Fruit fly (Drosophila melanogaster) whole organism, embryonic: ENCODE measurements around the gene ninaE.

Experiments used
- Atf6 ChIP-seq: fragments of 200-800 bp; sonication (Bioruptor generic); IDR thresholded peaks from 2 replicates; pipeline ENCODE4 v1.3.6; 2022; ENCODE audit warnings: missing biosample characterization, missing genetic modification characterization
- Awh ChIP-seq: fragments of 200-800 bp; sonication (Bioruptor generic); IDR thresholded peaks from 2 replicates; pipeline ENCODE4, ENCODE4 v1.3.6; 2022; ENCODE audit warnings: missing biosample characterization, missing genetic modification characterization
- CG10959 ChIP-seq: fragments of 200-800 bp; sonication (Bioruptor generic); IDR thresholded peaks from 2 replicates; pipeline ENCODE4 v1.3.6; 2022; ENCODE audit warnings: missing biosample characterization, missing genetic modification characterization
- CG1233 ChIP-seq: fragments of 200-800 bp; sonication (Bioruptor generic); optimal IDR thresholded peaks from 4 replicates; lab custom pipeline; 2018; ENCODE audit warnings: missing biosample characterization, mild to moderate bottlenecking, missing genetic modification characterization
- CG14860 ChIP-seq: fragments of 200-800 bp; sonication (Bioruptor generic); IDR thresholded peaks from 3 replicates; pipeline ENCODE4 v1.3.6; 2022; ENCODE audit warnings: missing biosample characterization, missing genetic modification characterization; ENCODE audit not compliant: partially characterized antibody
- CG14965 ChIP-seq: fragments of 200-800 bp; sonication (Bioruptor generic); optimal IDR thresholded peaks from 2 replicates; lab custom pipeline; 2016; ENCODE audit warnings: missing biosample characterization, missing genetic modification characterization, borderline replicate concordance
- CG18619 ChIP-seq: fragments of 200-800 bp; sonication (Bioruptor generic); optimal IDR thresholded peaks from 3 replicates; lab custom pipeline; 2017; ENCODE audit warnings: missing biosample characterization, mild to moderate bottlenecking, missing genetic modification characterization
- CG18764 ChIP-seq: fragments of 200-800 bp; sonication (Bioruptor generic); optimal IDR thresholded peaks from 3 replicates; lab custom pipeline; 2016; ENCODE audit warnings: missing biosample characterization, missing genetic modification characterization
- CG31365 ChIP-seq: fragments of 200-800 bp; sonication (Bioruptor generic); optimal IDR thresholded peaks from 2 replicates; lab custom pipeline; 2018; ENCODE audit warnings: missing biosample characterization, mild to moderate bottlenecking, missing genetic modification characterization
- CG3726 ChIP-seq: fragments of 200-800 bp; sonication (Bioruptor generic); IDR thresholded peaks from 3 replicates; pipeline ENCODE4, ENCODE4 v1.3.6; 2022; ENCODE audit warnings: missing biosample characterization, missing genetic modification characterization
- CG3995 ChIP-seq: fragments of 200-800 bp; sonication (Bioruptor generic); optimal IDR thresholded peaks from 3 replicates; lab custom pipeline; 2016; ENCODE audit warnings: missing biosample characterization, missing genetic modification characterization
- CG4360 ChIP-seq: fragments of 200-800 bp; sonication (Bioruptor generic); IDR thresholded peaks from 2 replicates; pipeline ENCODE4 v1.3.6; 2022; ENCODE audit warnings: missing biosample characterization, missing genetic modification characterization
- CG4424 ChIP-seq: fragments of 200-800 bp; sonication (Bioruptor generic); optimal IDR thresholded peaks from 3 replicates; lab custom pipeline; 2016; ENCODE audit warnings: missing biosample characterization, missing genetic modification characterization
- CG5953 ChIP-seq: fragments of 200-800 bp; sonication (Bioruptor generic); IDR thresholded peaks from 2 replicates; pipeline ENCODE4 v1.3.6; 2022; ENCODE audit warnings: missing biosample characterization, missing genetic modification characterization
- CG6272 ChIP-seq: fragments of 200-800 bp; sonication (Bioruptor generic); IDR thresholded peaks from 2 replicates; pipeline ENCODE4 v1.3.6; 2022; ENCODE audit warnings: missing biosample characterization, missing genetic modification characterization
- CG6689 ChIP-seq: fragments of 200-800 bp; sonication (Bioruptor generic); IDR thresholded peaks from 2 replicates; pipeline ENCODE4 v1.3.6; 2022; ENCODE audit warnings: missing biosample characterization, missing genetic modification characterization
- CG7357 ChIP-seq: fragments of 200-800 bp; sonication (Bioruptor generic); IDR thresholded peaks from 3 replicates; pipeline ENCODE4 v1.3.6; 2022; ENCODE audit warnings: missing biosample characterization, missing genetic modification characterization
- CG9215 ChIP-seq: fragments of 200-800 bp; sonication (Bioruptor generic); IDR thresholded peaks from 2 replicates; pipeline ENCODE4 v1.3.6; 2022; ENCODE audit warnings: missing biosample characterization, missing genetic modification characterization
- CG9727 ChIP-seq: fragments of 200-800 bp; sonication (Bioruptor generic); optimal IDR thresholded peaks from 3 replicates; lab custom pipeline; 2017; ENCODE audit warnings: missing biosample characterization, mild to moderate bottlenecking, missing genetic modification characterization
- CG9932 ChIP-seq: fragments of 200-800 bp; sonication (Bioruptor generic); IDR thresholded peaks from 2 replicates; pipeline ENCODE4 v1.3.6; 2022; ENCODE audit warnings: missing biosample characterization, missing genetic modification characterization
- CTCF ChIP-seq: fragments of 200-800 bp; sonication (Bioruptor generic); optimal IDR thresholded peaks from 2 replicates; lab custom pipeline; 2017; ENCODE audit warnings: missing biosample characterization, mild to moderate bottlenecking, missing genetic modification characterization, moderate library complexity
- Chrac-16 ChIP-seq: fragments of 200-800 bp; sonication (Bioruptor generic); optimal IDR thresholded peaks from 3 replicates; lab custom pipeline; 2016; ENCODE audit warnings: missing biosample characterization, missing genetic modification characterization
- CrebB ChIP-seq: fragments of 200-800 bp; sonication (Bioruptor generic); optimal IDR thresholded peaks from 3 replicates; lab custom pipeline; 2018; ENCODE audit warnings: missing biosample characterization, mild to moderate bottlenecking, missing genetic modification characterization
- Dek ChIP-seq: fragments of 200-800 bp; sonication (Bioruptor generic); optimal IDR thresholded peaks from 3 replicates; lab custom pipeline; 2019; ENCODE audit warnings: missing biosample characterization, mild to moderate bottlenecking, missing genetic modification characterization, moderate library complexity
- Elba2 ChIP-seq: fragments of 200-800 bp; sonication (Bioruptor generic); optimal IDR thresholded peaks from 3 replicates; lab custom pipeline; 2016; ENCODE audit warnings: missing biosample characterization, missing genetic modification characterization
- Ets65A ChIP-seq: fragments of 200-800 bp; sonication (Bioruptor generic); peaks from one replicate; lab custom pipeline; 2016; ENCODE audit warnings: missing biosample characterization, missing genetic modification characterization
- H2.0 ChIP-seq: fragments of 200-800 bp; sonication (Bioruptor generic); IDR thresholded peaks from 2 replicates; pipeline ENCODE4 v1.3.6; 2022; ENCODE audit warnings: missing biosample characterization, missing genetic modification characterization
- HHEX ChIP-seq: fragments of 200-800 bp; sonication (Bioruptor generic); optimal IDR thresholded peaks from 3 replicates; lab custom pipeline; 2017; ENCODE audit warnings: missing biosample characterization, mild to moderate bottlenecking, missing genetic modification characterization, missing genetic modification reagents
- Hr3 ChIP-seq: fragments of 200-800 bp; sonication (Bioruptor generic); optimal IDR thresholded peaks from 3 replicates; lab custom pipeline; 2016; ENCODE audit warnings: missing biosample characterization, missing genetic modification characterization
- MESR4 ChIP-seq: fragments of 200-800 bp; sonication (Bioruptor generic); optimal IDR thresholded peaks from 2 replicates; lab custom pipeline; 2018; ENCODE audit warnings: missing biosample characterization, mild to moderate bottlenecking, missing genetic modification characterization, moderate library complexity
- Neu2 ChIP-seq: fragments of 200-800 bp; sonication (Bioruptor generic); optimal IDR thresholded peaks from 3 replicates; lab custom pipeline; 2016; ENCODE audit warnings: missing biosample characterization, missing genetic modification characterization, borderline replicate concordance
- Spps ChIP-seq: fragments of 200-800 bp; sonication (Bioruptor generic); optimal IDR thresholded peaks from 2 replicates; lab custom pipeline; 2018; ENCODE audit warnings: missing biosample characterization, mild to moderate bottlenecking, missing genetic modification characterization
- Ssrp ChIP-seq: fragments of 200-800 bp; sonication (Bioruptor generic); optimal IDR thresholded peaks from 2 replicates; lab custom pipeline; 2018; ENCODE audit warnings: missing biosample characterization, mild to moderate bottlenecking, missing genetic modification characterization, moderate library complexity
- YL-1 ChIP-seq: fragments of 200-800 bp; sonication (Bioruptor generic); optimal IDR thresholded peaks from 3 replicates; lab custom pipeline; 2017; ENCODE audit warnings: missing biosample characterization, mild to moderate bottlenecking, missing genetic modification characterization
- ato ChIP-seq: fragments of 200-800 bp; sonication (Bioruptor generic); IDR thresholded peaks from 2 replicates; pipeline ENCODE4 v1.3.6; 2022; ENCODE audit warnings: missing biosample characterization, missing genetic modification characterization; ENCODE audit not compliant: partially characterized antibody
- cg ChIP-seq: fragments of 200-800 bp; sonication (Bioruptor generic); optimal IDR thresholded peaks from 3 replicates; lab custom pipeline; 2019; ENCODE audit warnings: missing biosample characterization, mild to moderate bottlenecking, missing genetic modification characterization, moderate library complexity
- chif ChIP-seq, 2 experiments: fragments of 200-800 bp; sonication (Bioruptor generic); optimal IDR thresholded peaks; 3 replicates each; lab custom pipeline; 2016; ENCODE audit warnings: missing biosample characterization in 2 of 2, missing genetic modification characterization in 2 of 2
- dati ChIP-seq: fragments of 200-800 bp; sonication (Bioruptor generic); IDR thresholded peaks from 2 replicates; pipeline ENCODE4 v1.3.6; 2022; ENCODE audit warnings: missing biosample characterization, missing genetic modification characterization
- esg ChIP-seq: fragments of 200-800 bp; sonication (Bioruptor generic); conservative IDR thresholded peaks from 2 replicates; pipeline ENCODE4 v1.3.6; 2022; ENCODE audit warnings: missing biosample characterization, missing genetic modification characterization
- fd64A ChIP-seq: fragments of 200-800 bp; sonication (Bioruptor generic); optimal IDR thresholded peaks from 3 replicates; lab custom pipeline; 2018; ENCODE audit warnings: missing biosample characterization, mild to moderate bottlenecking, missing genetic modification characterization
- ftz-f1 ChIP-seq: fragments of 200-800 bp; sonication (Bioruptor generic); optimal IDR thresholded peaks from 2 replicates; lab custom pipeline; 2016; ENCODE audit warnings: missing biosample characterization, missing genetic modification characterization
- grn ChIP-seq: fragments of 200-800 bp; sonication (Bioruptor generic); optimal IDR thresholded peaks from 3 replicates; lab custom pipeline; 2017; ENCODE audit warnings: missing biosample characterization, missing genetic modification characterization
- peb ChIP-seq: fragments of 200-800 bp; sonication (Bioruptor generic); IDR thresholded peaks from 2 replicates; pipeline ENCODE4 v1.3.6; 2022; ENCODE audit warnings: missing biosample characterization, missing genetic modification characterization
- psq ChIP-seq: fragments of 200-800 bp; sonication (Bioruptor generic); optimal IDR thresholded peaks from 2 replicates; lab custom pipeline; 2017; ENCODE audit warnings: missing biosample characterization, missing genetic modification characterization
- ranshi ChIP-seq: fragments of 200-800 bp; sonication (Bioruptor generic); IDR thresholded peaks from 2 replicates; pipeline ENCODE4 v1.3.6; 2022; ENCODE audit warnings: missing biosample characterization, missing genetic modification characterization
- repo ChIP-seq: fragments of 200-800 bp; sonication (Bioruptor generic); optimal IDR thresholded peaks from 2 replicates; lab custom pipeline; 2016; ENCODE audit warnings: missing biosample characterization, missing genetic modification characterization
- sr ChIP-seq: fragments of 200-800 bp; sonication (Bioruptor generic); IDR thresholded peaks from 3 replicates; pipeline ENCODE4 v1.3.6; 2022; ENCODE audit warnings: missing biosample characterization, missing genetic modification characterization
- ssp ChIP-seq: fragments of 200-800 bp; sonication (Bioruptor generic); IDR thresholded peaks from 2 replicates; pipeline ENCODE4 v1.3.6; 2022; ENCODE audit warnings: missing biosample characterization, missing genetic modification characterization
- sug ChIP-seq: fragments of 200-800 bp; optimal IDR thresholded peaks from 2 replicates; lab custom pipeline; 2019; ENCODE audit warnings: missing biosample characterization, mild to moderate bottlenecking, missing genetic modification characterization, moderate library complexity
- tll ChIP-seq, 2 experiments: fragments of 200-800 bp in 1 of 2; fragments of >200 bp in 1 of 2; sonication (Bioruptor generic) in 1 of 2; optimal IDR thresholded peaks; 2 replicates each; lab custom pipeline; 2017 to 2019; ENCODE audit warnings: missing biosample characterization in 2 of 2, missing genetic modification characterization in 2 of 2, mild to moderate bottlenecking in 1 of 2, moderate library complexity in 1 of 2
- wdn ChIP-seq: fragments of 200-800 bp; sonication (Bioruptor generic); IDR thresholded peaks from 2 replicates; pipeline ENCODE4 v1.3.6; 2022; ENCODE audit warnings: missing biosample characterization, missing genetic modification characterization
- zen2 ChIP-seq: fragments of 200-800 bp; sonication (Bioruptor generic); IDR thresholded peaks from 3 replicates; pipeline ENCODE4 v1.3.6; 2022; ENCODE audit warnings: missing biosample characterization, missing genetic modification characterization; ENCODE audit not compliant: partially characterized antibody

Gene ninaE

DNA sequence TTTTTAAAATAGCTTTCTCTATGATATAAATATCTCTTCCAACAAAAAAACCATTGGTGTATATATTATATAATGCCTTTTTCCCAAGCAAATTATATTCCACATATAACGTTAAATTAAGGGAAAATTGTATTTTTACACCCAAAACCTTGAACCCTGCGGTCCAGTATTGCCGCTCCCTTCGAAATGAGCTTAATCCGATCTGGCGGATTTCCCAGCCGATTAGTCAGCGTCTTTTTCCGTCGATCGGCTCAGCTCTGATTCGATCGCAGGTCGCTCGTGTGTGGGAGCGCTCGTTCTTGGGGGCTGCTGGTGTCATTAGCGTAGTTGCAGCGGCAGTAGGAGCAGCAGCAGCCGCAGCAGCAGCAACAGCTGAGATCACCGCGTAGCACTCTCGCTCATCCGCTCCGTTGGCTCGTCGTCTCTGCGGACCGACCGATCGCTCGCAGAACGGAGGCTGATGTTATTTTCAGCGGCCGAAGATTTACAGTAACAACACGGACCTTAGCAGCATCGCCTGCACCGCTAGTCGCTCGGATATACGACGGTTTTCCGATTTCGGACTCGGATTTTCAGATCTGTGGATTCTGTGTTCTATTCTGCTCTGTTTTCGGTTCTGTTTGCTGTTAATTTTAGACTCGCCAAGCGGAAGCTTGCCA, 2.5 kb upstream of the ninaE start, which contains the start of gene CG4733 (continued):
- TF ChIP-seq Atf6 (GFP tag; lab: Robert Waterston, UW) (no peak; the same call in 1 of the 2 replicates), YL-1 (GFP tag; lab: Kevin White, UChicago) (no peak), CG1233 (GFP tag; lab: Kevin White, UChicago) (no peak), CrebB (no peak), Dek (peak; percentile 19), dati (GFP tag; lab: Robert Waterston, UW) (no peak), Chrac-16 (peak; percentile 1), ssp (GFP tag; lab: Robert Waterston, UW) (no peak), cg (no peak), tll (GFP tag; optimal IDR thresholded peaks at IDR 0.05; lab: Kevin White, UChicago) (no peak), HHEX (GFP tag; lab: Kevin White, UChicago) (peak; percentile 30), H2.0 (no peak), grn (GFP tag; lab: Kevin White, UChicago) (no peak), Neu2 (GFP tag; lab: Kevin White, UChicago) (no peak), CG4360 (GFP tag; lab: Robert Waterston, UW) (no peak), Ets65A (GFP tag; lab: Kevin White, UChicago) (peak; percentile 67), ato (0 out of 2 replicates have a peak, but pooled peaks have one; percentile 7), Ssrp (peak; percentile 18), CG7357 (GFP tag; lab: Robert Waterston, UW) (no peak), chif (GFP tag; optimal IDR thresholded peaks at IDR 0.05; lab: Kevin White, UChicago) (no peak), CG18619 (GFP tag; lab: Kevin White, UChicago) (no peak), CG4424 (no peak), zen2 (peak; percentile 57; the same call in 2 of the 3 replicates), fd64A (GFP tag; lab: Kevin White, UChicago) (no peak), CG14965 (no peak), CG18764 (GFP tag; lab: Kevin White, UChicago) (no peak), Spps (tag; lab: Kevin White, UChicago) (no peak), MESR4 (GFP tag; lab: Kevin White, UChicago) (no peak), CG14860 (GFP tag; lab: Robert Waterston, UW) (no peak), psq (GFP tag; lab: Kevin White, UChicago) (no peak), CG9727 (GFP tag; lab: Kevin White, UChicago) (no peak), CG6272 (GFP tag; lab: Robert Waterston, UW) (no peak), CTCF (GFP tag; lab: Kevin White, UChicago) (no peak), CG31365 (tag; lab: Kevin White, UChicago) (no peak), Awh (GFP tag; lab: Robert Waterston, UW) (no peak), sug (tag; lab: Kevin White, UChicago) (peak; percentile 58), repo (GFP tag; lab: Kevin White, UChicago) (no peak), CG10959 (no peak), ftz-f1 (no peak), CG5953 (GFP tag; lab: Robert Waterston, UW) (no peak), CG3995 (GFP tag; lab: Kevin White, UChicago) (no peak), Hr3 (GFP tag; lab: Kevin White, UChicago) (no peak), sr (GFP tag; lab: Robert Waterston, UW) (peak; percentile 66; the same call in 1 of the 3 replicates), CG3726 (GFP tag; lab: Robert Waterston, UW) (no peak), CG6689 (no peak), esg (GFP tag; lab: Robert Waterston, UW) (no peak), Elba2 (no peak), wdn (GFP tag; lab: Robert Waterston, UW) (no peak), ranshi (GFP tag; lab: Robert Waterston, UW) (no peak), peb (no peak), CG9215 (no peak), CG9932 (GFP tag; lab: Robert Waterston, UW) (0 out of 2 replicates have a peak, but pooled peaks have one; percentile 11)
